Fruit fly (Drosophila melanogaster) whole organism, embryonic: ENCODE measurements around the gene CG5715.

Experiments
- Atf-2 ChIP-seq: fragments of 200-800 bp; sonication (Bioruptor generic); optimal IDR thresholded peaks from 2 replicates; lab custom pipeline; 2016; ENCODE audit warnings: missing biosample characterization, missing genetic modification characterization
- Blimp-1 ChIP-seq: fragments of 200-800 bp; sonication (Bioruptor generic); optimal IDR thresholded peaks from 3 replicates; lab custom pipeline; 2018; ENCODE audit warnings: missing biosample characterization, missing genetic modification characterization, mild to moderate bottlenecking, moderate library complexity, missing genetic modification reagents
- CG10209 ChIP-seq: fragments of 200-800 bp; sonication (Bioruptor generic); optimal IDR thresholded peaks from 3 replicates; lab custom pipeline; 2017; ENCODE audit warnings: missing biosample characterization, mild to moderate bottlenecking, missing genetic modification characterization, missing genetic modification reagents
- CG1024 ChIP-seq: fragments of 200-800 bp; sonication (Bioruptor generic); IDR thresholded peaks from 2 replicates; pipeline ENCODE4 v1.3.6; 2022; ENCODE audit warnings: missing biosample characterization, missing genetic modification characterization
- CG10431 ChIP-seq: fragments of 200-800 bp; sonication (Bioruptor generic); optimal IDR thresholded peaks from 3 replicates; lab custom pipeline; 2018; ENCODE audit warnings: missing biosample characterization, mild to moderate bottlenecking, missing genetic modification characterization
- CG10462 ChIP-seq: fragments of 200-800 bp; sonication (Bioruptor generic); optimal IDR thresholded peaks from 2 replicates; lab custom pipeline; 2016; ENCODE audit warnings: missing biosample characterization, missing genetic modification characterization
- CG10979 ChIP-seq: fragments of 200-800 bp; sonication (Bioruptor generic); optimal IDR thresholded peaks from 2 replicates; lab custom pipeline; 2018; ENCODE audit warnings: missing biosample characterization, mild to moderate bottlenecking, missing genetic modification characterization, moderate library complexity
- CG13894 ChIP-seq: fragments of 200-800 bp; sonication (Bioruptor generic); optimal IDR thresholded peaks from 3 replicates; lab custom pipeline; 2018; ENCODE audit warnings: missing biosample characterization, mild to moderate bottlenecking, missing genetic modification characterization, moderate library complexity
- CG18011 ChIP-seq: fragments of 200-800 bp; sonication (Bioruptor generic); optimal IDR thresholded peaks from 2 replicates; lab custom pipeline; 2017; ENCODE audit warnings: missing biosample characterization, missing genetic modification characterization, mild to moderate bottlenecking, moderate library complexity, missing genotype
- CG18599 ChIP-seq: fragments of 200-800 bp; sonication (Bioruptor generic); optimal IDR thresholded peaks from 3 replicates; lab custom pipeline; 2017; ENCODE audit warnings: missing biosample characterization, missing genetic modification characterization, mild to moderate bottlenecking, moderate library complexity, missing genetic modification reagents
- CG2712 ChIP-seq: fragments of 200-800 bp; optimal IDR thresholded peaks from 3 replicates; lab custom pipeline; 2019; ENCODE audit warnings: missing biosample characterization, mild to moderate bottlenecking, missing genetic modification characterization, moderate library complexity
- CG2875 ChIP-seq: fragments of 200-800 bp; sonication (Bioruptor generic); optimal IDR thresholded peaks from 2 replicates; lab custom pipeline; 2017; ENCODE audit warnings: missing biosample characterization, mild to moderate bottlenecking, missing genetic modification characterization, missing genetic modification reagents
- CG2889 ChIP-seq: fragments of 200-800 bp; sonication (Bioruptor generic); IDR thresholded peaks from 3 replicates; pipeline ENCODE4 v1.3.6; 2022; ENCODE audit warnings: missing biosample characterization, missing genetic modification characterization
- CG31441 ChIP-seq: fragments of 200-800 bp; sonication (Bioruptor generic); IDR thresholded peaks from 2 replicates; pipeline ENCODE4 v1.3.6; 2022; ENCODE audit warnings: missing biosample characterization, missing genetic modification characterization
- CG3847 ChIP-seq: fragments of 200-800 bp; sonication (Bioruptor generic); IDR thresholded peaks from 2 replicates; pipeline ENCODE4 v1.3.6; 2022; ENCODE audit warnings: missing biosample characterization, missing genetic modification characterization
- CG4328 ChIP-seq: fragments of 200-800 bp; sonication (Bioruptor generic); optimal IDR thresholded peaks from 3 replicates; lab custom pipeline; 2017; ENCODE audit warnings: missing biosample characterization, missing genetic modification reagents, missing genetic modification characterization
- CG4617 ChIP-seq: fragments of 200-800 bp; sonication (Bioruptor generic); optimal IDR thresholded peaks from 3 replicates; lab custom pipeline; 2016; ENCODE audit warnings: missing biosample characterization, missing genetic modification characterization, borderline replicate concordance
- CG4707 ChIP-seq: fragments of 200-800 bp; sonication (Bioruptor generic); optimal IDR thresholded peaks from 2 replicates; lab custom pipeline; 2018; ENCODE audit warnings: missing biosample characterization, mild to moderate bottlenecking, missing genetic modification characterization, moderate library complexity
- CG5245 ChIP-seq: fragments of 200-800 bp; sonication (Bioruptor generic); optimal IDR thresholded peaks from 3 replicates; lab custom pipeline; 2016; ENCODE audit warnings: missing biosample characterization, missing genetic modification characterization
- CG6854 ChIP-seq: fragments of 200-800 bp; sonication (Bioruptor generic); optimal IDR thresholded peaks from 3 replicates; lab custom pipeline; 2017; ENCODE audit warnings: missing biosample characterization, mild to moderate bottlenecking, missing genetic modification characterization
- CG9727 ChIP-seq: fragments of 200-800 bp; sonication (Bioruptor generic); optimal IDR thresholded peaks from 3 replicates; lab custom pipeline; 2017; ENCODE audit warnings: missing biosample characterization, mild to moderate bottlenecking, missing genetic modification characterization
- CG9876 ChIP-seq: fragments of 200-800 bp; sonication (Bioruptor generic); optimal IDR thresholded peaks from 2 replicates; lab custom pipeline; 2016; ENCODE audit warnings: missing biosample characterization, missing genetic modification characterization
- Dfd ChIP-seq, 2 experiments: fragments of >200 bp; optimal IDR thresholded peaks; 2 replicates each; lab custom pipeline; 2017; ENCODE audit warnings: missing biosample characterization in 2 of 2, missing genetic modification characterization in 2 of 2
- Fer3 ChIP-seq: fragments of 200-800 bp; sonication (Bioruptor generic); optimal IDR thresholded peaks from 2 replicates; lab custom pipeline; 2018; ENCODE audit warnings: missing biosample characterization, mild to moderate bottlenecking, missing genetic modification characterization, moderate library complexity
- HLH54F ChIP-seq: fragments of 200-800 bp; sonication (Bioruptor generic); optimal IDR thresholded peaks from 3 replicates; lab custom pipeline; 2016; ENCODE audit warnings: missing biosample characterization, missing genetic modification characterization
- HLHmδ ChIP-seq: fragments of 200-800 bp; sonication (Bioruptor generic); optimal IDR thresholded peaks from 2 replicates; lab custom pipeline; 2018; ENCODE audit warnings: missing biosample characterization, mild to moderate bottlenecking, missing genetic modification characterization, moderate library complexity
- Hr51 ChIP-seq, 2 experiments: fragments of 200-800 bp; sonication (Bioruptor generic); optimal IDR thresholded peaks; 2 replicates in 1 of 2; 3 replicates in 1 of 2; lab custom pipeline; 2016 to 2018; ENCODE audit warnings: missing biosample characterization in 2 of 2, missing genetic modification characterization in 2 of 2, mild to moderate bottlenecking in 1 of 2, moderate library complexity in 1 of 2
- Hr78 ChIP-seq, 2 experiments: fragments of 200-800 bp in 1 of 2; fragments of >200 bp in 1 of 2; sonication (Bioruptor generic) in 1 of 2; optimal IDR thresholded peaks; 2 replicates each; lab custom pipeline; 2017 to 2019; ENCODE audit warnings: missing biosample characterization in 2 of 2, missing genetic modification characterization in 2 of 2, mild to moderate bottlenecking in 1 of 2, moderate library complexity in 1 of 2
- Hsf ChIP-seq: fragments of 200-800 bp; sonication (Bioruptor generic); optimal IDR thresholded peaks from 3 replicates; lab custom pipeline; 2016; ENCODE audit warnings: missing biosample characterization, missing genetic modification characterization
- Lpt ChIP-seq: fragments of >200 bp; optimal IDR thresholded peaks from 2 replicates; lab custom pipeline; 2018; ENCODE audit warnings: missing biosample characterization, missing genetic modification characterization
- NC2β ChIP-seq: fragments of 200-800 bp; sonication (Bioruptor generic); optimal IDR thresholded peaks from 2 replicates; lab custom pipeline; 2016; ENCODE audit warnings: missing biosample characterization, missing genetic modification characterization
- Oaz ChIP-seq: fragments of 200-800 bp; sonication (Bioruptor generic); IDR thresholded peaks from 2 replicates; pipeline ENCODE4 v1.3.6; 2022; ENCODE audit warnings: missing biosample characterization, missing genetic modification characterization
- Sox100B ChIP-seq: fragments of 200-800 bp; sonication (Bioruptor generic); optimal IDR thresholded peaks from 3 replicates; lab custom pipeline; 2018; ENCODE audit warnings: missing biosample characterization, mild to moderate bottlenecking, missing genetic modification characterization
- Usf ChIP-seq: fragments of 200-800 bp; sonication (Bioruptor generic); optimal IDR thresholded peaks from 2 replicates; lab custom pipeline; 2017; ENCODE audit warnings: missing genotype, missing biosample characterization, missing genetic modification characterization
- ac ChIP-seq: fragments of 200-800 bp; sonication (Bioruptor generic); optimal IDR thresholded peaks from 3 replicates; lab custom pipeline; 2017; ENCODE audit warnings: missing biosample characterization, mild to moderate bottlenecking, missing genetic modification characterization
- amos ChIP-seq: fragments of 200-800 bp; sonication (Bioruptor generic); IDR thresholded peaks from 2 replicates; pipeline ENCODE4 v1.3.6; 2022; ENCODE audit warnings: missing biosample characterization, missing genetic modification characterization; ENCODE audit not compliant: partially characterized antibody
- ato ChIP-seq: fragments of 200-800 bp; sonication (Bioruptor generic); IDR thresholded peaks from 2 replicates; pipeline ENCODE4 v1.3.6; 2022; ENCODE audit warnings: missing biosample characterization, missing genetic modification characterization; ENCODE audit not compliant: partially characterized antibody
- ci ChIP-seq: fragments of 200-800 bp; sonication (Bioruptor generic); IDR thresholded peaks from 3 replicates; pipeline ENCODE4 v1.3.6; 2022; ENCODE audit warnings: missing biosample characterization, missing genetic modification characterization
- dati ChIP-seq: fragments of 200-800 bp; sonication (Bioruptor generic); IDR thresholded peaks from 2 replicates; pipeline ENCODE4 v1.3.6; 2022; ENCODE audit warnings: missing biosample characterization, missing genetic modification characterization
- gfzf ChIP-seq: fragments of 200-800 bp; sonication (Bioruptor generic); optimal IDR thresholded peaks from 2 replicates; lab custom pipeline; 2016; ENCODE audit warnings: missing biosample characterization, mild to moderate bottlenecking, missing genetic modification characterization, moderate library complexity
- hb ChIP-seq: fragments of 200-800 bp; sonication (Bioruptor generic); IDR thresholded peaks from 3 replicates; pipeline ENCODE4 v1.3.6; 2022; ENCODE audit warnings: missing biosample characterization, missing genetic modification characterization; ENCODE audit not compliant: partially characterized antibody
- hth ChIP-seq: fragments of >200 bp; optimal IDR thresholded peaks from 2 replicates; lab custom pipeline; 2017; ENCODE audit warnings: inconsistent platforms
- ind ChIP-seq: fragments of 200-800 bp; sonication (Bioruptor generic); optimal IDR thresholded peaks from 3 replicates; lab custom pipeline; 2016; ENCODE audit warnings: missing biosample characterization, missing genetic modification characterization
- lola ChIP-seq, 3 experiments: fragments of >200 bp in 2 of 3; fragments of 200-800 bp in 1 of 3; sonication (Bioruptor generic) in 1 of 3; optimal IDR thresholded peaks; 2 replicates each; lab custom pipeline; 2017 to 2019; ENCODE audit warnings: missing biosample characterization in 3 of 3, missing genetic modification characterization in 3 of 3, mild to moderate bottlenecking in 1 of 3, moderate library complexity in 1 of 3
- org-1 ChIP-seq: fragments of 200-800 bp; sonication (Bioruptor generic); optimal IDR thresholded peaks from 2 replicates; lab custom pipeline; 2017; ENCODE audit warnings: missing biosample characterization, missing genetic modification characterization
- phol ChIP-seq: fragments of 200-800 bp; sonication (Bioruptor generic); optimal IDR thresholded peaks from 3 replicates; lab custom pipeline; 2018; ENCODE audit warnings: missing biosample characterization, mild to moderate bottlenecking, missing genetic modification characterization, moderate library complexity
- run ChIP-seq: fragments of 200-800 bp; sonication (Bioruptor generic); optimal IDR thresholded peaks from 3 replicates; lab custom pipeline; 2018; ENCODE audit warnings: missing biosample characterization, mild to moderate bottlenecking, missing genetic modification characterization
- salm ChIP-seq: fragments of 200-800 bp; sonication (Bioruptor generic); optimal IDR thresholded peaks from 2 replicates; lab custom pipeline; 2018; ENCODE audit warnings: missing biosample characterization, mild to moderate bottlenecking, missing genetic modification characterization
- sens-2 ChIP-seq: fragments of 200-800 bp; sonication (Bioruptor generic); IDR thresholded peaks from 2 replicates; pipeline ENCODE4 v1.3.6; 2022; ENCODE audit warnings: missing biosample characterization, missing genetic modification characterization
- ttk ChIP-seq: fragments of 200-800 bp; sonication (Bioruptor generic); IDR thresholded peaks from 2 replicates; pipeline ENCODE4 v2.1.2; 2022; ENCODE audit warnings: missing biosample characterization, missing genetic modification characterization
- yki ChIP-seq: fragments of >200 bp; optimal IDR thresholded peaks from 3 replicates; lab custom pipeline; 2018

Gene CG5715

dm6 chr3R:24293171-24293570 is 1.0 kb downstream of the CG5715 start (continued):
- no peak for TF ChIP-seq Dfd (GFP tag; optimal IDR thresholded peaks at IDR 0.05; lab: Kevin White, UChicago)
- no peak for TF ChIP-seq CG18599
- no peak for TF ChIP-seq phol (tag; lab: Kevin White, UChicago)
- peak; percentile 58; the same call in 1 of the 2 replicates for TF ChIP-seq CG31441 (GFP tag; lab: Robert Waterston, UW)
- no peak for TF ChIP-seq Lpt (GFP tag; lab: Kevin White, UChicago)
- peak; percentile 18 for TF ChIP-seq ac
- no peak for TF ChIP-seq CG3847 (GFP tag; lab: Robert Waterston, UW)
- TF ChIP-seq CG1024 (GFP tag; lab: Robert Waterston, UW), result no peak
- TF ChIP-seq ind (GFP tag; lab: Kevin White, UChicago), result no peak
- TF ChIP-seq CG10431 (GFP tag; lab: Kevin White, UChicago), result peak; percentile 62
- TF ChIP-seq CG4707, result peak; percentile 56
- TF ChIP-seq Hsf (GFP tag; lab: Kevin White, UChicago), result no peak
- no peak for TF ChIP-seq NC2β (GFP tag; lab: Kevin White, UChicago)
- TF ChIP-seq CG2712 (tag; lab: Kevin White, UChicago), result peak; percentile 54
- no peak for TF ChIP-seq Fer3
- TF ChIP-seq CG10979 (tag; lab: Kevin White, UChicago), result peak; percentile 55
- TF ChIP-seq salm (tag; lab: Kevin White, UChicago), result peak; percentile 33
- TF ChIP-seq Hr78 (GFP tag; optimal IDR thresholded peaks at IDR 0.05; lab: Kevin White, UChicago), result no peak
- TF ChIP-seq HLHmδ (GFP tag; lab: Kevin White, UChicago), result peak; percentile 52
- no peak for TF ChIP-seq CG2889
- TF ChIP-seq dati (GFP tag; lab: Robert Waterston, UW), result no peak
- no peak for TF ChIP-seq CG4617 (GFP tag; lab: Kevin White, UChicago)
- no peak for TF ChIP-seq Oaz
- TF ChIP-seq sens-2 (GFP tag; lab: Robert Waterston, UW), result no peak
- no peak for TF ChIP-seq CG5245 (GFP tag; lab: Kevin White, UChicago)
- TF ChIP-seq CG9727, result peak; percentile 8
- TF ChIP-seq Blimp-1 (GFP tag; lab: Kevin White, UChicago), result peak; percentile 71
- no peak for TF ChIP-seq amos (GFP tag; lab: Robert Waterston, UW)
- no peak for TF ChIP-seq CG18011
- no peak for TF ChIP-seq Hr51 (GFP tag; optimal IDR thresholded peaks at IDR 0.05; lab: Kevin White, UChicago)
- peak; percentile 4 for TF ChIP-seq CG10209 (GFP tag; lab: Kevin White, UChicago)
- peak; percentile 62 for TF ChIP-seq CG2875
- TF ChIP-seq hb (GFP tag; lab: Robert Waterston, UW), result no peak
- TF ChIP-seq ttk (GFP tag; lab: Robert Waterston, UW), result no peak
- TF ChIP-seq HLH54F (GFP tag; lab: Kevin White, UChicago), result no peak
- TF ChIP-seq Usf, result no peak
- TF ChIP-seq CG10462 (GFP tag; lab: Kevin White, UChicago), result no peak
- TF ChIP-seq hth (lab: Kevin White, UChicago), result no peak
- peak in 1 of 3 experiments; percentile 66 for TF ChIP-seq lola (GFP tag; optimal IDR thresholded peaks at IDR 0.05; lab: Kevin White, UChicago)
- TF ChIP-seq Atf-2, result no peak
- no peak for TF ChIP-seq run (tag; lab: Kevin White, UChicago)
- peak; percentile 27 for TF ChIP-seq CG4328 (GFP tag; lab: Kevin White, UChicago)
- no peak for TF ChIP-seq CG6854
- peak; percentile 54 for TF ChIP-seq Sox100B (GFP tag; lab: Kevin White, UChicago)
- TF ChIP-seq ato (GFP tag; lab: Robert Waterston, UW), result no peak
- TF ChIP-seq yki, result no peak
- no peak for TF ChIP-seq CG9876 (GFP tag; lab: Kevin White, UChicago)
- TF ChIP-seq org-1 (GFP tag; lab: Kevin White, UChicago), result peak; percentile 14
- TF ChIP-seq ci (GFP tag; lab: Robert Waterston, UW), result no peak
- no peak for TF ChIP-seq CG13894
- TF ChIP-seq gfzf (GFP tag; lab: Kevin White, UChicago), result no peak
